Fruit fly (Drosophila melanogaster) whole organism, pupa: ENCODE measurements around the gene CG42781.

Source experiments
- CG10348 ChIP-seq: fragments of 200-800 bp; sonication (Bioruptor generic); IDR thresholded peaks from 2 replicates; pipeline ENCODE4 v1.3.6; 2022; ENCODE audit warnings: missing biosample characterization, missing genetic modification characterization
- CG12605 ChIP-seq: fragments of 200-800 bp; sonication (Bioruptor generic); IDR thresholded peaks from 2 replicates; pipeline ENCODE4 v1.3.6; 2022; ENCODE audit warnings: missing biosample characterization, missing genetic modification characterization
- CG13204 ChIP-seq: fragments of 200-800 bp; sonication (Bioruptor generic); optimal IDR thresholded peaks from 2 replicates; lab custom pipeline; 2018; ENCODE audit warnings: missing biosample characterization, mild to moderate bottlenecking, missing genetic modification characterization, moderate library complexity
- CG14655 ChIP-seq: fragments of 200-800 bp; sonication (Bioruptor generic); optimal IDR thresholded peaks from 3 replicates; lab custom pipeline; 2017; ENCODE audit warnings: mild to moderate bottlenecking, missing biosample characterization, missing genetic modification reagents, missing genetic modification characterization
- CG15710 ChIP-seq: fragments of 200-800 bp; sonication (Bioruptor generic); optimal IDR thresholded peaks from 2 replicates; lab custom pipeline; 2018; ENCODE audit warnings: missing biosample characterization, mild to moderate bottlenecking, missing genetic modification characterization, moderate library complexity
- CG17806 ChIP-seq: fragments of 200-800 bp; sonication (Bioruptor generic); optimal IDR thresholded peaks from 2 replicates; lab custom pipeline; 2018; ENCODE audit warnings: missing biosample characterization, mild to moderate bottlenecking, missing genetic modification characterization, moderate library complexity
- CG32121 ChIP-seq: fragments of 200-800 bp; sonication (Bioruptor generic); IDR thresholded peaks from 2 replicates; pipeline ENCODE4 v1.3.6; 2022; ENCODE audit warnings: missing biosample characterization, missing genetic modification characterization
- CG34367 ChIP-seq: fragments of 200-800 bp; sonication (Bioruptor generic); optimal IDR thresholded peaks from 2 replicates; lab custom pipeline; 2018; ENCODE audit warnings: missing biosample characterization, mild to moderate bottlenecking, missing genetic modification characterization
- CG4496 ChIP-seq: fragments of 200-800 bp; sonication (Bioruptor generic); IDR thresholded peaks from 3 replicates; pipeline ENCODE4 v1.3.6; 2022; ENCODE audit warnings: missing biosample characterization, missing genetic modification characterization
- CG8159 ChIP-seq: fragments of 200-800 bp; sonication (Bioruptor generic); optimal IDR thresholded peaks from 3 replicates; lab custom pipeline; 2018; ENCODE audit warnings: missing biosample characterization, mild to moderate bottlenecking, missing genetic modification characterization, moderate library complexity
- CG8301 ChIP-seq: fragments of 200-800 bp; sonication (Bioruptor generic); optimal IDR thresholded peaks from 2 replicates; lab custom pipeline; 2018; ENCODE audit warnings: missing biosample characterization, mild to moderate bottlenecking, missing genetic modification characterization
- CG9948 ChIP-seq: fragments of 200-800 bp; sonication (Bioruptor generic); optimal IDR thresholded peaks from 2 replicates; lab custom pipeline; 2018; ENCODE audit warnings: missing biosample characterization, mild to moderate bottlenecking, missing genetic modification characterization, moderate library complexity
- D1 ChIP-seq: fragments of 200-800 bp; sonication (Bioruptor generic); optimal IDR thresholded peaks from 2 replicates; lab custom pipeline; 2018; ENCODE audit warnings: missing biosample characterization, mild to moderate bottlenecking, missing genetic modification characterization, moderate library complexity
- EcR ChIP-seq: fragments of 200-800 bp; sonication (Bioruptor generic); optimal IDR thresholded peaks from 3 replicates; lab custom pipeline; 2019; ENCODE audit warnings: missing biosample characterization, missing genetic modification characterization, mild to moderate bottlenecking, moderate library complexity, missing genetic modification reagents
- Ets98B ChIP-seq: fragments of 200-800 bp; sonication (Bioruptor generic); IDR thresholded peaks from 2 replicates; pipeline ENCODE4 v1.3.6; 2022; ENCODE audit warnings: missing biosample characterization, missing genetic modification characterization
- Pif1A ChIP-seq: fragments of 200-800 bp; sonication (Bioruptor generic); optimal IDR thresholded peaks from 3 replicates; lab custom pipeline; 2016; ENCODE audit warnings: missing biosample characterization, missing genetic modification characterization
- Pif1B ChIP-seq: fragments of 200-800 bp; sonication (Bioruptor generic); optimal IDR thresholded peaks from 3 replicates; lab custom pipeline; 2016; ENCODE audit warnings: missing biosample characterization, missing genetic modification characterization
- Snoo ChIP-seq: fragments of 200-800 bp; sonication (Bioruptor generic); optimal IDR thresholded peaks from 3 replicates; lab custom pipeline; 2017; ENCODE audit warnings: missing biosample characterization, mild to moderate bottlenecking, missing genetic modification characterization, inconsistent platforms
- fd96Ca ChIP-seq: fragments of 200-800 bp; sonication (Bioruptor generic); IDR thresholded peaks from 3 replicates; pipeline ENCODE4 v1.3.6; 2022; ENCODE audit warnings: missing biosample characterization, missing genetic modification characterization
- gl ChIP-seq: fragments of 200-800 bp; sonication (Bioruptor generic); optimal IDR thresholded peaks from 2 replicates; lab custom pipeline; 2018; ENCODE audit warnings: missing biosample characterization, mild to moderate bottlenecking, missing genetic modification characterization
- rn ChIP-seq: fragments of 200-800 bp; sonication (Bioruptor generic); IDR thresholded peaks from 2 replicates; pipeline ENCODE4 v1.3.6; 2022; ENCODE audit warnings: missing biosample characterization, missing genetic modification characterization

CG42781 gene

DNA sequence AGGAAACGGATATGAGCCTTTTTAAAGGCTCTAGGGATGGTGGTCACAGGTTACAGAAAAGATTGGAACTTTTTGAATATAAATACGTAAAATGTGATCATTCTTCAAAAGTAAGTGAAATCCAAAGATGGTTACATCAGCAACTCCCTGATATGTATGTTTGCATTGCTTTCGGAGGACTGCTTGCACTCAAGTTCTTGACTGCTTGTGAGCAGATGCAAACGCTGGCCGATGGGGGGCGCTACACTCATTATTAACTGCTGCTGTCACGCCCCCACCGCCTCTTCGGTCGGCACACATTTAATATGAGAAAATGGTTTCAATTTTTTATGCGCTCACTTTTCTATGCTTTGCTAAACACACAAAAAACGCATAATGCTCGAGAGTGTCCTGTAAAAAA is 32.8 kb downstream of the CG42781 start:
- TF ChIP-seq CG17806 (tag; lab: Kevin White, UChicago) (no peak), D1 (tag; lab: Kevin White, UChicago) (no peak), fd96Ca (GFP tag; lab: Robert Waterston, UW) (no peak), Ets98B (GFP tag; lab: Robert Waterston, UW) (no peak), Pif1B (GFP tag; lab: Kevin White, UChicago) (no peak)

DNA sequence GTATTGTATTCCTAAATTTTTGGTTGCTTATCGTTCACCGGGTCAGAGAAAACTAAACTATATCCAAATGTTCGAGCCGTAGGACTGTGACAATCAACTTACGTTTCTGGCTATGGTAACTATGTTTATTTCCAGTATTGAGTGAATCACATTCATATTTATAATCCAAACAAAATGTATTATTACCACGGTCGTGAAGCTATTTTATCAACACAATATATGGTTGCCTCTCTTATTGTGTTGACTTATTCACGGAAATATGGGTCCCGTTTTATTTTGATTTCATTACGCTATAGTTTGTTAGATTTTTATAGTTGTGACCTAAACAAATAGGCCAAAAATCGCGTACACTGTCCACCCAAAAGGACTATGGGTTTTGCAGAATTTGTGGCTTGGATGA is 35.4 kb downstream of the CG42781 start, which contains the start of gene CG15034:
Gene CG15034, minus strand, starts transcription at position 101 of the 400 bp plus-strand sequence.
- TF ChIP-seq EcR (GFP tag; lab: Kevin White, UChicago) (no peak), CG12605 (GFP tag; lab: Robert Waterston, UW) (no peak), Ets98B (GFP tag; lab: Robert Waterston, UW) (no peak), CG8159 (tag; lab: Kevin White, UChicago) (no peak), CG15710 (tag; lab: Kevin White, UChicago) (no peak), D1 (tag; lab: Kevin White, UChicago) (no peak), CG8301 (tag; lab: Kevin White, UChicago) (no peak)

DNA sequence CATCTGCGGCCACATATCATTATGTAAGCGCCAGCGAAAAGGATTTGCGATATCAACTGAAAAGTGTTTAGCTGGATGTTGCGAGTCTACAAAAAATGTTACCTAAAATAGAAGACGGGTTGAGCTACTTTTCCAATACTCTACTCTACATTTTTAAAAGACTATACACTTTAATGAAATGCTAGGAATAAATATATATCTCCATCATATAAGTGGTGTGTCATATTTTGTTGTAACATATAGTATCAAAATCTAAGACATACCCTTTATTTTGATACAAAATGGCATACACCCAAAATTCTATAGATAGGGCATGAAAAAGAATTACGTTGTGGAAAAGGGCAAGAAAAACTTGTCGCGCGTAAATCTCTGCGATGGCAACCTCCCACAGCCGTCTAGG is 39.8 kb downstream of the CG42781 start:
- TF ChIP-seq Pif1B (GFP tag; lab: Kevin White, UChicago) (no peak), CG9948 (tag; lab: Kevin White, UChicago) (no peak), CG10348 (no peak), CG8301 (tag; lab: Kevin White, UChicago) (no peak), CG4496 (no peak), Pif1A (no peak), Ets98B (GFP tag; lab: Robert Waterston, UW) (no peak), CG32121 (GFP tag; lab: Robert Waterston, UW) (no peak), CG12605 (GFP tag; lab: Robert Waterston, UW) (no peak), Snoo (no peak), D1 (tag; lab: Kevin White, UChicago) (no peak), fd96Ca (GFP tag; lab: Robert Waterston, UW) (no peak), EcR (GFP tag; lab: Kevin White, UChicago) (no peak), CG17806 (tag; lab: Kevin White, UChicago) (no peak), CG34367 (tag; lab: Kevin White, UChicago) (no peak), gl (tag; lab: Kevin White, UChicago) (no peak), CG15710 (tag; lab: Kevin White, UChicago) (no peak), CG13204 (no peak)
- TF ChIP-seq, all 21 proteins: peak for 0

DNA sequence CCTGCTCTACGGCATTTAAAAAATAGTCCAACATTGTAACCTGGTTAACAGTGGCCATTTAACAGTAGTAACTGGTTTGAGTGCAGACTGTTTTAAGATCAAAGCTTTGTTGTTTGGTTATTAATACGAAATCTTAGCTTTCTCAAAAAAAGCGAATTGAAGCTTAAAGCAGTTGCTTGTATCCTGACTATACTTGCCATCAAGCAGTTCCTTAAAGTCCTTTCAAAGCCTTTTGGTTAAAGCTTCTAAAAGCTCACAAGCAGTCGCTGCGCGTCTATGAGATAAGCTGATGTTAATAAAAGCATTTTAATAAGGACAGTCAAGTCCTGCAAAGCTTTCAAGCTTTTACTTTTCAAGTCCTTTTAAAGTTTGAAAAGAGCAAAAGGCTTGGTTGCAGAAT is 42.1 kb downstream of the CG42781 start:
- TF ChIP-seq CG15710 (tag; lab: Kevin White, UChicago) (no peak), Ets98B (GFP tag; lab: Robert Waterston, UW) (no peak), CG14655 (GFP tag; lab: Kevin White, UChicago) (no peak), D1 (tag; lab: Kevin White, UChicago) (no peak), CG8159 (tag; lab: Kevin White, UChicago) (no peak), CG9948 (tag; lab: Kevin White, UChicago) (no peak), CG17806 (tag; lab: Kevin White, UChicago) (no peak), gl (tag; lab: Kevin White, UChicago) (no peak), fd96Ca (GFP tag; lab: Robert Waterston, UW) (no peak), CG34367 (tag; lab: Kevin White, UChicago) (no peak), rn (GFP tag; lab: Robert Waterston, UW) (no peak), Pif1B (GFP tag; lab: Kevin White, UChicago) (no peak), EcR (GFP tag; lab: Kevin White, UChicago) (no peak)
- TF ChIP-seq, all 21 proteins: peak for 0

DNA sequence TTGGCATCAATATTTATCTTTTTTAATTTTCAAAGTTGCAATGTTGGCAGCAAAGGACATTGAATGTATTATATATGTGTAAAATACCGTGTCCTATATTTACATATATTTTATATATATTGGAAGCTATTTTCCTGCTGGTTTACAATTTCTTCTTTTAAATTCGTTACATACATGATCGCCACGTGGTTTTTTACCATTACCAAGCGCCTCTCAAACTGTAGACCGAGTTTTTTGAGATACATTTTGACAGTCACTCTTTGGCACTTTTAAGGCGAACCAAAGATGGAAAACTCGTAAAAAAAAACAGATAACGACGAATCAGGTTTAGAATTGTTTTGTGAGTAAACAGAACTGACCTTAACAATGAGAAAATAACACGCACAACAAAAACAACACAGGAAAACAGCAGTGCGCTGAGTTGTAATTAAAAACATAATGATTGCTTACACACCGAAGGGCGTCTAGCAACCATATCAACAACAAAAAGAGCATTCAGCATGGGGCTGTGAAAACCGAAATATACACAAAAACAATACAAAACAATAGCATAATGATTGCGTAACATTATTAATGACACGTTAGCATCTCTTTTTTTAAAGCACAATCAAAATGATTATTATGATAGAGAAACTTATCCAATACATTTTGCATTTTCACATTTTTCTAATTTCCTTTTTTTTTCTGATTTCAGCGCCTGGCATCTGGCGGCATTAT is 43.0 kb downstream of the CG42781 start:
- TF ChIP-seq CG12605 (GFP tag; lab: Robert Waterston, UW) (no peak), CG14655 (GFP tag; lab: Kevin White, UChicago) (no peak), Pif1B (GFP tag; lab: Kevin White, UChicago) (no peak), CG34367 (tag; lab: Kevin White, UChicago) (no peak), Pif1A (no peak), CG32121 (GFP tag; lab: Robert Waterston, UW) (no peak), Snoo (no peak), CG17806 (tag; lab: Kevin White, UChicago) (no peak), CG10348 (no peak), CG4496 (no peak), rn (GFP tag; lab: Robert Waterston, UW) (no peak), EcR (GFP tag; lab: Kevin White, UChicago) (no peak), fd96Ca (GFP tag; lab: Robert Waterston, UW) (no peak)

DNA sequence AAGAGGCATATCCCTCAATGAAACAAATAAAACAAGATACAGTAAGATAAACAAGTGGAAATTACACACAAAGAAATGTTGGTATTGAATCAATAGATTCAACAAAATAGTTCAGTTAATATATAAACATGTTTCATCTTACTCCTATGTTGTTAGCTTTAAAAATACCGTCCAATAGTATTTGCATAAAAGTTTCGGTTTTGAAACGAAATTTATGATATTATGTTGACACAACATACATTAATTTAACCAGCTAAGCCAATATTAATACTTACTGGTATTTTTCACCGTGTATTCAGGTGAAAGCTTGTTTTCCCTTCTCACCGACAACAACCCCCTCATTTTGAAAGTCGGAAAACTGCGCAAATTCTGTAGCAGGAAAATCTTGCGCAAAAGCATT is 44.3 kb downstream of the CG42781 start:
- TF ChIP-seq Pif1B (GFP tag; lab: Kevin White, UChicago) (no peak), CG14655 (GFP tag; lab: Kevin White, UChicago) (peak; percentile 41), gl (tag; lab: Kevin White, UChicago) (no peak), CG8159 (tag; lab: Kevin White, UChicago) (peak; percentile 6), CG9948 (tag; lab: Kevin White, UChicago) (peak; percentile 0), Ets98B (GFP tag; lab: Robert Waterston, UW) (0 out of 2 replicates have a peak, but pooled peaks have one; percentile 12), CG8301 (tag; lab: Kevin White, UChicago) (peak; percentile 50), fd96Ca (GFP tag; lab: Robert Waterston, UW) (no peak), CG12605 (GFP tag; lab: Robert Waterston, UW) (no peak)
